Worm (Caenorhabditis elegans) whole organism, young adult: ENCODE data around the gene cid-1.

ENCODE experiments used
- C06A6.2 ChIP-seq: fragments of 200-800 bp; sonication (Bioruptor generic); conservative IDR thresholded peaks from 2 replicates; pipeline ENCODE4 v1.3.6; 2022; ENCODE audit warnings: missing genetic modification characterization, missing compliant biosample characterization
- F39B2.1 ChIP-seq: fragments of 200-800 bp; sonication (Bioruptor generic); IDR thresholded peaks from 2 replicates; pipeline ENCODE4 v1.3.6; 2022; ENCODE audit warnings: missing genetic modification reagents, missing genetic modification characterization, missing compliant biosample characterization
- T07F8.4 ChIP-seq: sonication (generic microtip); optimal IDR thresholded peaks from 2 replicates; lab custom pipeline; 2016; ENCODE audit warnings: mild to moderate bottlenecking, missing genetic modification characterization, moderate library complexity, missing compliant biosample characterization
- T26A5.8 ChIP-seq: sonication (generic microtip); optimal IDR thresholded peaks from 2 replicates; lab custom pipeline; 2016; ENCODE audit warnings: missing genetic modification characterization, missing compliant biosample characterization
- Y53F4B.3 ChIP-seq: fragments of 200-800 bp; sonication (Bioruptor generic); IDR thresholded peaks from 2 replicates; pipeline ENCODE4 v1.3.6; 2022; ENCODE audit warnings: missing genetic modification reagents, missing genetic modification characterization, missing compliant biosample characterization
- aptf-2 ChIP-seq: fragments of 200-800 bp; sonication (Bioruptor generic); conservative IDR thresholded peaks from 2 replicates; pipeline ENCODE4 v1.3.6; 2022; ENCODE audit warnings: missing genetic modification reagents, missing genetic modification characterization, missing compliant biosample characterization
- aptf-3 ChIP-seq: fragments of 200-800 bp; sonication (Bioruptor generic); IDR thresholded peaks from 2 replicates; pipeline ENCODE4 v1.3.6; 2022; ENCODE audit warnings: missing genetic modification characterization, missing compliant biosample characterization
- atf-7 ChIP-seq: sonication (generic microtip); optimal IDR thresholded peaks from 2 replicates; lab custom pipeline; 2017; ENCODE audit warnings: mild to moderate bottlenecking, missing genetic modification characterization, missing compliant biosample characterization
- athp-1 ChIP-seq: sonication (generic microtip); optimal IDR thresholded peaks from 2 replicates; lab custom pipeline; 2017; ENCODE audit warnings: mild to moderate bottlenecking, missing genetic modification characterization, missing compliant biosample characterization
- attf-5 ChIP-seq: fragments of 200-800 bp; sonication (Bioruptor generic); optimal IDR thresholded peaks from 2 replicates; lab custom pipeline; 2018; ENCODE audit warnings: mild to moderate bottlenecking, missing genetic modification characterization, missing compliant biosample characterization
- attf-6 ChIP-seq: fragments of 200-800 bp; sonication (Bioruptor generic); IDR thresholded peaks from 2 replicates; pipeline ENCODE4 v1.3.6; 2022; ENCODE audit warnings: missing genetic modification reagents, missing genetic modification characterization, missing compliant biosample characterization
- bed-2 ChIP-seq: fragments of 200-800 bp; sonication (Bioruptor generic); IDR thresholded peaks from 2 replicates; pipeline ENCODE4 v1.3.6; 2022; ENCODE audit warnings: missing genetic modification reagents, missing genetic modification characterization, missing compliant biosample characterization
- cebp-1 ChIP-seq, 2 experiments: fragments of 200-800 bp in 1 of 2; sonication (Bioruptor generic) in 1 of 2; sonication (generic microtip) in 1 of 2; IDR thresholded peaks in 1 of 2; optimal IDR thresholded peaks in 1 of 2; 2 replicates each; pipeline versions ENCODE4 v1.3.6 to Lab custom; 2017 to 2022; ENCODE audit warnings: missing compliant biosample characterization in 2 of 2, missing genetic modification characterization in 2 of 2, mild to moderate bottlenecking in 1 of 2, missing genetic modification reagents in 1 of 2, moderate library complexity in 1 of 2
- ceh-40 ChIP-seq: fragments of 200-800 bp; sonication (Bioruptor generic); IDR thresholded peaks from 2 replicates; pipeline ENCODE4 v1.3.6; 2022; ENCODE audit warnings: missing genetic modification characterization, missing compliant biosample characterization
- ceh-79 ChIP-seq: sonication (generic microtip); optimal IDR thresholded peaks from 2 replicates; lab custom pipeline; 2017; ENCODE audit warnings: mild to moderate bottlenecking, missing genetic modification characterization, missing compliant biosample characterization
- egl-18 ChIP-seq: fragments of 200-800 bp; sonication (Bioruptor generic); IDR thresholded peaks from 2 replicates; pipeline ENCODE4 v1.3.6; 2022; ENCODE audit warnings: missing genetic modification reagents, missing genetic modification characterization, missing compliant biosample characterization
- egl-44 ChIP-seq: fragments of 200-800 bp; sonication (Bioruptor generic); IDR thresholded peaks from 2 replicates; pipeline ENCODE4 v1.3.6; 2022; ENCODE audit warnings: missing genetic modification reagents, missing genetic modification characterization, missing compliant biosample characterization
- lag-1 ChIP-seq: fragments of 200-800 bp; sonication (Bioruptor generic); IDR thresholded peaks from 2 replicates; pipeline ENCODE4 v1.3.6; 2022; ENCODE audit warnings: missing genetic modification reagents, missing genetic modification characterization, missing compliant biosample characterization
- let-526 ChIP-seq: fragments of 200-800 bp; sonication (Bioruptor generic); IDR thresholded peaks from 2 replicates; pipeline ENCODE4 v1.3.6; 2022; ENCODE audit warnings: missing genetic modification reagents, missing genetic modification characterization, missing compliant biosample characterization
- let-607 ChIP-seq, 2 experiments: fragments of 200-800 bp in 1 of 2; sonication (Bioruptor generic) in 1 of 2; sonication (generic microtip) in 1 of 2; optimal IDR thresholded peaks; 2 replicates each; lab custom pipeline; 2016 to 2018; ENCODE audit warnings: mild to moderate bottlenecking in 2 of 2, missing compliant biosample characterization in 2 of 2, missing genetic modification characterization in 2 of 2, moderate library complexity in 2 of 2, missing genotype in 1 of 2
- lin-54 ChIP-seq: fragments of 200-800 bp; sonication (Bioruptor generic); optimal IDR thresholded peaks from 2 replicates; lab custom pipeline; 2018; ENCODE audit warnings: mild to moderate bottlenecking, missing genetic modification characterization, missing compliant biosample characterization
- madf-10 ChIP-seq: sonication (generic microtip); optimal IDR thresholded peaks from 2 replicates; lab custom pipeline; 2016; ENCODE audit warnings: mild to moderate bottlenecking, missing genetic modification characterization, missing compliant biosample characterization
- nhr-80 ChIP-seq: sonication (generic microtip); optimal IDR thresholded peaks from 2 replicates; lab custom pipeline; 2016; ENCODE audit warnings: missing genetic modification characterization, missing compliant biosample characterization
- pbrm-1 ChIP-seq: fragments of 200-800 bp; sonication (Bioruptor generic); IDR thresholded peaks from 2 replicates; pipeline ENCODE4 v1.3.6; 2022; ENCODE audit warnings: missing genetic modification reagents, missing genetic modification characterization, missing compliant biosample characterization
- pha-4 ChIP-seq: fragments of 150-350 bp; sonication (generic microtip); optimal IDR thresholded peaks from 2 replicates; lab custom pipeline; 2014; ENCODE audit warnings: missing biosample characterization, missing genetic modification reagents, missing genetic modification characterization
- rcor-1 ChIP-seq: fragments of 200-800 bp; sonication (Bioruptor generic); IDR thresholded peaks from 2 replicates; pipeline ENCODE4 v1.3.6; 2022; ENCODE audit warnings: missing genetic modification reagents, missing genetic modification characterization, missing compliant biosample characterization
- snpc-4 ChIP-seq, 5 experiments: fragments of 150-350 bp in 1 of 5; sonication (generic microtip) in 4 of 5; optimal IDR thresholded peaks; 2 replicates each; lab custom pipeline; 2014 to 2018; ENCODE audit warnings: missing genetic modification characterization in 5 of 5, missing biosample characterization in 3 of 5, antibody characterized with exemption in 2 of 5, mild to moderate bottlenecking in 2 of 5, missing compliant biosample characterization in 2 of 5, missing genotype in 2 of 5, moderate library complexity in 2 of 5, missing genetic modification reagents in 1 of 5
- tbp1 ChIP-seq: fragments of 200-800 bp; sonication (Bioruptor generic); optimal IDR thresholded peaks from 2 replicates; lab custom pipeline; 2018; ENCODE audit warnings: mild to moderate bottlenecking, missing genetic modification characterization, missing compliant biosample characterization
- tlf-1 ChIP-seq: fragments of 200-800 bp; sonication (Bioruptor generic); optimal IDR thresholded peaks from 2 replicates; lab custom pipeline; 2018; ENCODE audit warnings: mild to moderate bottlenecking, missing genetic modification characterization, missing compliant biosample characterization
- unc-62 ChIP-seq: fragments of 150-350 bp; optimal IDR thresholded peaks from 2 replicates; lab custom pipeline; 2014; ENCODE audit warnings: missing biosample characterization, missing genetic modification reagents, missing genetic modification characterization
- zim-3 ChIP-seq: sonication (generic microtip); optimal IDR thresholded peaks from 2 replicates; lab custom pipeline; 2017; ENCODE audit warnings: mild to moderate bottlenecking, missing genetic modification characterization, moderate library complexity, missing compliant biosample characterization

cid-1 gene

ce11 chrIII:5196298-5197045, 22.8 kb downstream of the cid-1 start (continued):
- TF ChIP-seq tlf-1 (peak; percentile 69), let-607 (tag; optimal IDR thresholded peaks at IDR 0.05; lab: Kevin White, UChicago) (peak in 1 of 2 experiments; percentile 20), ceh-40 (no peak)
- TF ChIP-seq, all 124 proteins: peak for 34

DNA sequence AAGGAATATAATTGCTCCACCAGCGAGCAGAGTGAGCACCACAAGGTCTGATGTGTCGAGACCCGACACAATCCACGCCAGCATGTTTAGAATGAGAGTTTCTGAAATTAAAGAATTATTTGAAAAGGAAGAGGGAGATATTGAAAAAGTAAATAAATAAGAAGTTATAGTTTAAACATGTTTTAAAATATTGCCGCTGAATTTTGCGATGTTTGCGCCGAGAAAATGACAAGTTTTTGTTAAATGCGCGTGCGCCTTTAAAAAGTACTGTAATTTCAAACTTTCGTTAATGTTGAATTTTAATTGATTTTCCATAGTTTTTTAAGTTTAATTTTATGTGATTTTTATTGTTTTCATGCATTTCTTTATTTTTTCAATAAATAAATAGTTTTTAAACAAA, 25.9 kb downstream of the cid-1 start, which contains the start of gene emb-8:
Gene emb-8 (minus strand): TSS at position 101 of the 400 bp plus-strand sequence.
- TF ChIP-seq attf-6 (peak; percentile 32; the same call in 1 of the 2 replicates), T07F8.4 (tag; lab: Kevin White, UChicago) (no peak), zim-3 (tag; lab: Kevin White, UChicago) (no peak), attf-5 (GFP tag; lab: Kevin White, UChicago) (no peak), let-526 (GFP tag; lab: Robert Waterston, UW) (no peak), egl-18 (0 out of 2 replicates have a peak, but pooled peaks have one; percentile 31), tbp1 (no peak), let-607 (tag; optimal IDR thresholded peaks at IDR 0.05; lab: Kevin White, UChicago) (no peak)

DNA sequence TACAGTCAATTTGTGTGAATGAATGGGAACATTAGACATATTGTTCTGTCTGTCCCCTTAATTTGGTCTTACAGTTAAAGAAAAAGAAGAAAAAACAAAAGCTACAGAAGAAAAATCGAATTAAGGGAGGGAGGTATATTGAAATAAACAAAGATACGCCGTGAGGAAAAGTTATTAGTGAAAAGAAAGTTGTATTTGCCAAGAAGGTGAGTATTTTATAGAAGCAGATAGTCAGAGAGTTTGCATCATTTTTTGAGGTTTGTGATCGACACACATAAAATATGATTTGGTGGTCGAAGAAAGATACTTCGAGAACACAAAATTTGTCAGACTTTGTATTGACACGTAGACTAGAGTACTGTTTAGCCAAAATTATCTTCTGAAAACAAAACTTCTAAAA, 26.6 kb downstream of the cid-1 start:
- TF ChIP-seq aptf-2 (no peak), pha-4 (tag; lab: Kevin White, UChicago) (peak; percentile 22), nhr-80 (tag; lab: Kevin White, UChicago) (peak; percentile 29), lin-54 (GFP tag; lab: Kevin White, UChicago) (peak; percentile 1), ceh-79 (tag; lab: Kevin White, UChicago) (no peak)

- no peak for TF ChIP-seq F39B2.1 (GFP tag; lab: Robert Waterston, UW)
- TF ChIP-seq unc-62: peak; percentile 82
- TF ChIP-seq athp-1 (tag; lab: Kevin White, UChicago): no peak
- no peak for TF ChIP-seq cebp-1 (GFP tag; IDR thresholded peaks at IDR 0.05; lab: Robert Waterston, UW)
- peak; percentile 37 for TF ChIP-seq cebp-1 (tag; optimal IDR thresholded peaks at IDR 0.05; lab: Kevin White, UChicago)
- TF ChIP-seq attf-5 (GFP tag; lab: Kevin White, UChicago): peak; percentile 46
- TF ChIP-seq Y53F4B.3: no peak
- no peak for TF ChIP-seq snpc-4 (GFP tag; optimal IDR thresholded peaks at IDR 0.05; lab: Kevin White, UChicago)
- TF ChIP-seq snpc-4 (tag; optimal IDR thresholded peaks at IDR 0.05; lab: Kevin White, UChicago): peak in 1 of 4 experiments; percentile 17
- TF ChIP-seq nhr-80 (tag; lab: Kevin White, UChicago): peak; percentile 90
- no peak for TF ChIP-seq pbrm-1
- no peak for TF ChIP-seq rcor-1 (GFP tag; lab: Robert Waterston, UW)
- TF ChIP-seq aptf-3: no peak
- TF ChIP-seq tbp1: peak; percentile 11
- TF ChIP-seq atf-7: peak; percentile 35
- TF ChIP-seq C06A6.2 (GFP tag; lab: Robert Waterston, UW): no peak
- TF ChIP-seq bed-2 (GFP tag; lab: Robert Waterston, UW): no peak
- no peak for TF ChIP-seq lag-1 (GFP tag; lab: Robert Waterston, UW)
- no peak for TF ChIP-seq madf-10 (tag; lab: Kevin White, UChicago)
- TF ChIP-seq T26A5.8 (tag; lab: Kevin White, UChicago): no peak
- TF ChIP-seq egl-44 (GFP tag; lab: Robert Waterston, UW): no peak
- TF ChIP-seq, all 124 proteins: peak for 7
Observed at ce11 chrIII:5201267-5201666, 27.5 kb downstream of the cid-1 start.
